Worm (Caenorhabditis elegans) whole organism, early embryonic: ENCODE data around the gene emb-5.
"Not testable (repeated sequence)": the region's sequence is repeated elsewhere in the genome, so short reads cannot be mapped to it uniquely, and the experiment has no call there.

Source experiments
- B0310.2 ChIP-seq: sonication (generic microtip); optimal IDR thresholded peaks from 2 replicates; lab custom pipeline; 2016; ENCODE audit warnings: mild to moderate bottlenecking, missing genetic modification characterization, missing compliant biosample characterization
- F13C5.2 ChIP-seq: sonication (generic microtip); optimal IDR thresholded peaks from 2 replicates; lab custom pipeline; 2017; ENCODE audit warnings: mild to moderate bottlenecking, missing genetic modification characterization, inconsistent platforms, missing compliant biosample characterization
- aly-1 ChIP-seq: sonication (generic microtip); optimal IDR thresholded peaks from 2 replicates; lab custom pipeline; 2016; ENCODE audit warnings: missing genetic modification characterization, missing compliant biosample characterization
- ama-1 ChIP-seq: fragments of 150-350 bp; optimal IDR thresholded peaks from 2 replicates; lab custom pipeline; 2014
- ceh-13 ChIP-seq: fragments of 200-800 bp; sonication (Bioruptor generic); optimal IDR thresholded peaks from 2 replicates; lab custom pipeline; 2018; ENCODE audit warnings: mild to moderate bottlenecking, missing genetic modification characterization, missing compliant biosample characterization
- ceh-36 ChIP-seq: sonication (generic microtip); optimal IDR thresholded peaks from 2 replicates; lab custom pipeline; 2016; ENCODE audit warnings: missing genetic modification characterization, inconsistent platforms, missing compliant biosample characterization
- ets-7 ChIP-seq: sonication (generic microtip); optimal IDR thresholded peaks from 2 replicates; lab custom pipeline; 2016; ENCODE audit warnings: missing genotype, missing genetic modification characterization, missing compliant biosample characterization
- flt-1 ChIP-seq: fragments of 200-800 bp; sonication (Bioruptor generic); IDR thresholded peaks from 2 replicates; pipeline ENCODE4 v1.3.6; 2022; ENCODE audit warnings: missing genetic modification characterization, missing compliant biosample characterization
- hmbx-1 ChIP-seq: sonication (generic microtip); optimal IDR thresholded peaks from 2 replicates; lab custom pipeline; 2016; ENCODE audit warnings: mild to moderate bottlenecking, missing genetic modification characterization, missing compliant biosample characterization
- hmg-4 ChIP-seq: fragments of 200-800 bp; sonication (Bioruptor generic); optimal IDR thresholded peaks from 2 replicates; lab custom pipeline; 2018; ENCODE audit warnings: mild to moderate bottlenecking, missing genetic modification characterization, missing compliant biosample characterization
- hnd-1 ChIP-seq: sonication (generic microtip); optimal IDR thresholded peaks from 2 replicates; lab custom pipeline; 2016; ENCODE audit warnings: missing genetic modification characterization, missing compliant biosample characterization
- pes-1 ChIP-seq: fragments of 200-800 bp; sonication (Bioruptor generic); IDR thresholded peaks from 2 replicates; pipeline ENCODE4 v1.3.6; 2022; ENCODE audit warnings: missing genetic modification reagents, missing genetic modification characterization, missing compliant biosample characterization
- scrt-1 ChIP-seq: fragments of 200-800 bp; sonication (Bioruptor generic); IDR thresholded peaks from 2 replicates; pipeline ENCODE4 v1.3.6; 2022; ENCODE audit warnings: missing genetic modification characterization, missing compliant biosample characterization
- sea-1 ChIP-seq: fragments of 200-800 bp; sonication (Bioruptor generic); conservative IDR thresholded peaks from 2 replicates; pipeline ENCODE4 v1.3.6; 2022; ENCODE audit warnings: missing genetic modification characterization, missing compliant biosample characterization
- tbx-11 ChIP-seq: fragments of 200-800 bp; sonication (Bioruptor generic); IDR thresholded peaks from 2 replicates; pipeline ENCODE4 v1.3.6; 2022; ENCODE audit warnings: missing genetic modification characterization, missing compliant biosample characterization
- tbx-37 ChIP-seq: fragments of 200-800 bp; sonication (Bioruptor generic); conservative IDR thresholded peaks from 2 replicates; pipeline ENCODE4 v1.3.6; 2022; ENCODE audit warnings: missing genetic modification reagents, missing genetic modification characterization, missing compliant biosample characterization
- tra-4 ChIP-seq: sonication (generic microtip); optimal IDR thresholded peaks from 2 replicates; lab custom pipeline; 2017; ENCODE audit warnings: missing genetic modification characterization, missing compliant biosample characterization

The emb-5 gene

DNA sequence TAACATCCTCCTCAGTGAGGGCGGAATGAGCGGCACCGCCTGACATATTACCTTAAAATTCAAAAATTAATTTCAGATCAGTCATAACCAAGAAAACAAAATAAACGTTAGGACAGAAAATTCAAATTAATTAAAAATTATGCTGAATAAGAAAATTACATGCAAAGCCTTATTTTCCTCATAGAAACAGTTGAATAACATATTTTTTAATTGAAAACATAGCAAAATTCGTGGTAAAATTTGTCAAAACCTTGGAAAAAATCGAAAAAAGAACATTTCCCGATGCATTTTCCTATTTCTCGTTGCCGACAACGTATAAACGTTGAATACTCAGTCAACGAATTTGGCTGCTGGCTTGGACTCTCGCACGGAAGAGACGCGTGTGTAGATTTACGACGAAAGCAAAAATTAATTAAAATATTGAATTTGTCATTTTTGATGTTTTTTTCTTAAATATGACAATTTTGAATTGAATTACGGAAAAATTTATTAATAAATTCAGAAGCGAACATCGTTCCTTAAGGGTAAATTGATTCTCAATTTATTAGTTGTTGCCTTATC lies 33.6 kb upstream of the emb-5 start, which contains the start of the genes rps-0 and rbg-3:
rps-0 (minus strand) TSS at position 51 of the 561 bp plus-strand sequence.
rbg-3 (plus strand) TSS at position 424 of the 561 bp plus-strand sequence.
- TF ChIP-seq sea-1 (GFP tag; lab: Robert Waterston, UW) (no peak), B0310.2 (no peak), hnd-1 (tag; lab: Kevin White, UChicago) (no peak), tbx-37 (GFP tag; lab: Robert Waterston, UW) (no peak), ceh-36 (tag; lab: Kevin White, UChicago) (no peak), F13C5.2 (tag; lab: Kevin White, UChicago) (peak; percentile 80), hmbx-1 (no peak), ceh-13 (GFP tag; lab: Kevin White, UChicago) (no peak)

DNA sequence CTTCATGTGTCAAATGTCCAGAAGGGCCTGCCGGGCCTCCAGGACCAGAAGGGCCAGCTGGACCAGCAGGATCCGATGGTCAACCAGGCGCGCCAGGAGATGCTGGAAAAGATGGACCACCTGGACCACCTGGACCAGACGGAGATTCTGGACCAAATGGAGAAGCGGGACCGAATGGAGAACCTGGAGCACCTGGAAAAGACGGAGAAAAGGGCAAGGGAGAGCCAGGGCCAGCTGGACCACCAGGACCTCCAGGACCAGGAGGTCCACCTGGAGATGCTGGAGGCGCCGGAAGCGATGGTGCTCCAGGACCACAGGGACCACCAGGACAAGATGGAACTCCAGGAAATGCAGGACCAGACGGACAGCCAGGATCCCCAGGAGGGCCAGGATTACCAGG lies 28.2 kb upstream of the emb-5 start:
- TF ChIP-seq tra-4 (tag; lab: Kevin White, UChicago) (no peak), aly-1 (tag; lab: Kevin White, UChicago) (no peak), hmg-4 (GFP tag; lab: Kevin White, UChicago) (no peak), sea-1 (GFP tag; lab: Robert Waterston, UW) (no peak), ceh-36 (tag; lab: Kevin White, UChicago) (no peak), ama-1 (no peak), F13C5.2 (tag; lab: Kevin White, UChicago) (no peak), hmbx-1 (no peak), B0310.2 (no peak), ceh-13 (GFP tag; lab: Kevin White, UChicago) (no peak), flt-1 (GFP tag; lab: Robert Waterston, UW) (no peak), pes-1 (GFP tag; lab: Robert Waterston, UW) (no peak), scrt-1 (no peak), tbx-11 (GFP tag; lab: Robert Waterston, UW) (no peak), tbx-37 (GFP tag; lab: Robert Waterston, UW) (no peak), hnd-1 (tag; lab: Kevin White, UChicago) (no peak), ets-7 (tag; lab: Kevin White, UChicago) (no peak)

DNA sequence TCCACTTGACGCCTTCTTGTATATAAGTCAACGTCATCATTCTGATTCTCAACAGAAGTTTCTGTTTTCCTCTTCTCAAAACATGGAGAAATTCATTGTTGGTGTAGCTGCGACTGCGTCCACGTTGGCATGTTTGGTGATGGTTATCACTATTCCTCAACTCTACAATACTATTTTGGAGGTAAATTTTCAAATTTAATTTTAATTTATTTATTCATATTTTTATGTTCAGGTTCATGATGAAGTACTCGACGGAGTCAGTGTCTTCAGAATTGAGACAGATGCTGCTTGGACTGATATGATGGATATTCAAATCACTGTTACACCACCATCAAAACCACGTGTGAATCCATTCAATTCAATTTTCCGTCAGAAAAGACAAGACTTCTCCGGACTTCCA lies 27.6 kb upstream of the emb-5 start, which contains the start of gene col-89:
col-89 (plus strand) TSS at position 19 of the 400 bp plus-strand sequence.
- TF ChIP-seq scrt-1 (no peak), aly-1 (tag; lab: Kevin White, UChicago) (no peak), ceh-36 (tag; lab: Kevin White, UChicago) (no peak), pes-1 (GFP tag; lab: Robert Waterston, UW) (no peak), ets-7 (tag; lab: Kevin White, UChicago) (no peak), hmg-4 (GFP tag; lab: Kevin White, UChicago) (no peak), hmbx-1 (no peak)

DNA sequence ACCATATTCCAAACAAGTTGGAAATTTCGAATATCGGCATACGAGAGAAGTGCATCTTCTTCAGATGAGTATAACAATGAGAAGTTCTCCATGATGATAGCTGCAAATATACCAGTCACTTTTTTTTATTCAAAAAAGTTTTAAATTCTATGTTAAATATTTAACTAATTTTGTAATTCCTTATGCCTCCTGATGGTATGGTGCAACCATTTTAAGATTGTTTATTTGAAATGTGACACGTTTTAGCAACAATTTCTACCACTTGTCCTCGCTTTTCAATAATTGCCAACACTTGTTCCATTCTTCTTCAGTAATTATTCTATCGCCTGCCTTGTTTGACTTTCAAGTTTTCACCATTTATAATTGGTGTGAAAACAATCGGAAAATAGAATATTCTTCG lies 25.5 kb upstream of the emb-5 start, which contains the start of gene F17C8.6:
F17C8.6 (minus strand) TSS at position 101 of the 400 bp plus-strand sequence.
- TF ChIP-seq aly-1 (tag; lab: Kevin White, UChicago) (no peak), hmbx-1 (no peak), ceh-13 (GFP tag; lab: Kevin White, UChicago) (no peak), hmg-4 (GFP tag; lab: Kevin White, UChicago) (no peak), ceh-36 (tag; lab: Kevin White, UChicago) (no peak), B0310.2 (no peak), flt-1 (GFP tag; lab: Robert Waterston, UW) (no peak), F13C5.2 (tag; lab: Kevin White, UChicago) (no peak)

DNA sequence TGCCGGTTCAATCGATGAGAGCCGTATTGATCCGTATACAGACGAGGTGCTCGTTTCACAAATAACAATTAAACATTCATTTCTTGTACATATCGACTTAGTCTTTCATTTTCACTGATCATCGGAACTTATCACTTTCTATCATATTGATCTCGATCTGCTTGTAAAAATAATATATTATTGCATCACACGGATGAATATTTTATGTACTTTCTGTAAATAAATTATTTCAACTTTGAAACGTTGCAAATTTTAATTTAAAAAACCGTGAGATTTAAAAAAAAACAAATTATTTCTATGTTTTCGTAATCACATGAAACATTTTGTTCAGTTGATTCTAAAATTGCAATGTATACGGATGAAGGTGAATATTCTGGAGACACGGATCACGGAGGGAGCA lies 22.1 kb upstream of the emb-5 start, which contains the start of gene twk-6:
twk-6 (plus strand) TSS at position 301 of the 400 bp plus-strand sequence.
- TF ChIP-seq F13C5.2 (tag; lab: Kevin White, UChicago); hnd-1 (tag; lab: Kevin White, UChicago); hmbx-1: not testable (repeated sequence)

DNA sequence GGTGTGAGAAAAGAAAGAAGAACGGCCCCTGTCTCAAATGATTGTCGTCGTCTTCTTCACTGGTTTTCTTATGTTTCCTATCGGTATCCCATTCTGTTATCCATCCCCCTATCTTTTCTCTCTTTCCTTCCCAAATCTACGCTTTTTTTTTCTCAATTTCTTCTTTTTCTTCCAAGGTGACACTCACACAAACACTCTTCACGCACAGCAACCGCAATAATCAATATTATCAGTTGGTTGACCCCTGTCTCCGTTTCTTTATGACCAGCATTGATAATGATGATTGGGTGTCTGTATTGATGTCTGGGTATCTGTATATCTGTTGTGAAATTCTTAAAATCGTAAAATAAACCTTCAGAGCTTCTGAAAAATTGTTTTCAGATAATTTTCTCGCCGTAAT lies 20.4 kb upstream of the emb-5 start:
- TF ChIP-seq ama-1 (no peak), tbx-37 (GFP tag; lab: Robert Waterston, UW) (no peak), ceh-36 (tag; lab: Kevin White, UChicago) (no peak), tra-4 (tag; lab: Kevin White, UChicago) (no peak), tbx-11 (GFP tag; lab: Robert Waterston, UW) (no peak), B0310.2 (no peak), hmg-4 (GFP tag; lab: Kevin White, UChicago) (no peak), sea-1 (GFP tag; lab: Robert Waterston, UW) (no peak), hmbx-1 (no peak), ceh-13 (GFP tag; lab: Kevin White, UChicago) (no peak), aly-1 (tag; lab: Kevin White, UChicago) (no peak), F13C5.2 (tag; lab: Kevin White, UChicago) (no peak), hnd-1 (tag; lab: Kevin White, UChicago) (no peak), pes-1 (GFP tag; lab: Robert Waterston, UW) (no peak), flt-1 (GFP tag; lab: Robert Waterston, UW) (no peak), scrt-1 (no peak), ets-7 (tag; lab: Kevin White, UChicago) (no peak)

DNA sequence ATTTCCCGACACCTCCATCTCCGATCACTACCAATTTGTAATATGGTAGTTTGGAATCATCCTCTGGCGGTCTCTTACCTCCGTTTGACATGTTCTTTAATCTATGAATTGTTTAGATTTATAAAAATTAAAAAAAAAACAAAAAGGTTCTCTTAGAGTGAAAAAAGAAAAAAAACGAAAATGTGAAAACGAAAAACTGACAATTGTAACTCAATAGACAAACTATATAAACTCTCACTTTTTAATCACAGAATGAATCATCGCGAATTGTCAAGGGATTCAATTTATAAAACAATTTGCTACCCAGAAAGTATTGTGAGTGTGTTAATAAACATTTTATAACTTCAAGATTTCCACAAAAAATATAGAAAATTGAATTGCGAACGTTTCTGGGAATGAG lies 19.5 kb upstream of the emb-5 start, which contains the start of gene ras-2:
ras-2 (minus strand) TSS at position 101 of the 400 bp plus-strand sequence.
- TF ChIP-seq F13C5.2 (tag; lab: Kevin White, UChicago) (no peak), tra-4 (tag; lab: Kevin White, UChicago) (no peak), sea-1 (GFP tag; lab: Robert Waterston, UW) (no peak), tbx-11 (GFP tag; lab: Robert Waterston, UW) (no peak), hmg-4 (GFP tag; lab: Kevin White, UChicago) (no peak)
